Fruit fly (Drosophila melanogaster) whole organism, wandering third instar larva: ENCODE results near the gene CG15743.

Experiments used
- Dfd ChIP-seq: fragments of >200 bp; optimal IDR thresholded peaks from 2 replicates; lab custom pipeline; 2017; ENCODE audit warnings: missing biosample characterization, missing genetic modification characterization
- GATAd ChIP-seq: sonication (Bioruptor generic); optimal IDR thresholded peaks from 2 replicates; lab custom pipeline; 2016; ENCODE audit warnings: missing biosample characterization, missing genetic modification characterization
- Hnf4 ChIP-seq: fragments of 200-800 bp; sonication (Bioruptor generic); optimal IDR thresholded peaks from 2 replicates; lab custom pipeline; 2016; ENCODE audit warnings: missing biosample characterization, mild to moderate bottlenecking, missing genetic modification characterization
- Mio ChIP-seq: sonication (Bioruptor generic); optimal IDR thresholded peaks from 2 replicates; lab custom pipeline; 2016; ENCODE audit warnings: missing biosample characterization, missing genetic modification characterization
- N ChIP-seq: fragments of >200 bp; optimal IDR thresholded peaks from 2 replicates; lab custom pipeline; 2018; ENCODE audit warnings: missing biosample characterization, missing external identifiers, missing genetic modification characterization
- ey ChIP-seq: fragments of 200-800 bp; sonication (Bioruptor generic); optimal IDR thresholded peaks from 2 replicates; lab custom pipeline; 2016; ENCODE audit warnings: missing biosample characterization, missing genetic modification characterization
- pan ChIP-seq: fragments of >200 bp; optimal IDR thresholded peaks from 2 replicates; lab custom pipeline; 2017
- psq ChIP-seq: fragments of 200-800 bp; sonication (Bioruptor generic); optimal IDR thresholded peaks from 3 replicates; lab custom pipeline; 2017; ENCODE audit warnings: missing biosample characterization, mild to moderate bottlenecking, missing genetic modification characterization, moderate library complexity
- sv ChIP-seq: fragments of 200-800 bp; sonication (Bioruptor generic); optimal IDR thresholded peaks from 3 replicates; lab custom pipeline; 2016; ENCODE audit warnings: missing biosample characterization, missing genetic modification characterization

- TF ChIP-seq sv (GFP tag; lab: Kevin White, UChicago) (no peak), N (no peak), GATAd (GFP tag; lab: Kevin White, UChicago) (no peak), psq (GFP tag; lab: Kevin White, UChicago) (peak; percentile 71), pan (lab: Kevin White, UChicago) (no peak), Dfd (GFP tag; lab: Kevin White, UChicago) (no peak), ey (GFP tag; lab: Kevin White, UChicago) (peak; percentile 46), Hnf4 (GFP tag; lab: Kevin White, UChicago) (peak; percentile 38), Mio (GFP tag; lab: Kevin White, UChicago) (no peak)
Measured at dm6 chrX:13277580-13278467, 7.7 kb upstream of the CG15743 start.
